Fruit fly (Drosophila melanogaster): ENCODE results near the gene CG18476.

DNA sequence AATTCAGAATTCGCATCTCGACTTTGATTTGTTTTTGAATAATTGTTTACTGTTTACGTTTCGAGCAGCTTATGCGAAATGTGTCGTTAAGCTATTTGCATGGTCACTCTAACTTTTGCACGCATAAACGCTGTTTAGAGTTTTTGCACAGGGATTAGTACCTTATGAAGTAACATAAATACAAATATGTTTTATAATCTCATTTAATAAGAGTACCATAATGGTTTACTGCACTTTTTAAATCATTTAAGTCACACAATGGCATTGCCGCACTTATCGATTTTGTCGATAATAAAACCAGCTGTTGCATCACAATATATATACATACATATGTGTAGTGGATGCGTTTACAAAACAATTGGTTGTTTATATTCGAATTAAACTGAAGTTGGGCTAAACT is 51.3 kb downstream of the CG18476 start, which contains the start of the genes CG6813 and CG18764:
- TF ChIP-seq mam (GFP tag; optimal IDR thresholded peaks at IDR 0.05) (no peak), D (optimal IDR thresholded peaks at IDR 0.05) (no peak), D (GFP tag; optimal IDR thresholded peaks at IDR 0.05) (no peak), crol (GFP tag; IDR thresholded peaks at IDR 0.05) (no peak), Gsc (GFP tag; IDR thresholded peaks at IDR 0.05) (no peak)
